Fruit fly (Drosophila melanogaster) S2 (cell line): ENCODE measurements around the gene GramD1B.

ENCODE experiments used
- CG8478 ChIP-seq: fragments of >200 bp; optimal IDR thresholded peaks from 2 replicates; lab custom pipeline; 2018
- CTCF ChIP-seq, 2 experiments: fragments of >200 bp; optimal IDR thresholded peaks; 2 replicates each; lab custom pipeline; 2018

The GramD1B gene

dm6 chr2L:3346483-3346839, 26.7 kb downstream of the GramD1B start:
- TF ChIP-seq CG8478 (lab: Kevin White, UChicago) (no peak), CTCF (optimal IDR thresholded peaks at IDR 0.05; lab: Kevin White, UChicago) (no peak)

dm6 chr2L:3345763-3346482, 27.2 kb downstream of the GramD1B start:
- TF ChIP-seq CG8478 (lab: Kevin White, UChicago) (no peak), CTCF (optimal IDR thresholded peaks at IDR 0.05; lab: Kevin White, UChicago) (no peak)

- no peak for TF ChIP-seq CG8478 (lab: Kevin White, UChicago)
- no peak for TF ChIP-seq CTCF (optimal IDR thresholded peaks at IDR 0.05; lab: Kevin White, UChicago)
These were observed 30.8 kb downstream of the GramD1B start for dm6 chr2L:3342369-3342768.

- TF ChIP-seq CTCF (optimal IDR thresholded peaks at IDR 0.05; lab: Kevin White, UChicago), result no peak
- no peak for TF ChIP-seq CG8478 (lab: Kevin White, UChicago)
These were observed 31.8 kb downstream of the GramD1B start for dm6 chr2L:3341231-3341935.

- TF ChIP-seq CTCF (optimal IDR thresholded peaks at IDR 0.05; lab: Kevin White, UChicago) (no peak), CG8478 (lab: Kevin White, UChicago) (no peak)
These were observed 33.8 kb downstream of the GramD1B start for dm6 chr2L:3339420-3339819.

- TF ChIP-seq CG8478 (lab: Kevin White, UChicago) (no peak), CTCF (optimal IDR thresholded peaks at IDR 0.05; lab: Kevin White, UChicago) (no peak)
These were observed 34.5 kb downstream of the GramD1B start for dm6 chr2L:3338566-3339215.

dm6 chr2L:3332514-3332913, 40.7 kb downstream of the GramD1B start, which contains the start of gene CG15408:
TSS of gene CG15408 (plus strand) at chr2L:3332814.
- TF ChIP-seq CG8478 (lab: Kevin White, UChicago), result no peak
- TF ChIP-seq CTCF (optimal IDR thresholded peaks at IDR 0.05; lab: Kevin White, UChicago), result no peak

- TF ChIP-seq CTCF (optimal IDR thresholded peaks at IDR 0.05; lab: Kevin White, UChicago) (no peak), CG8478 (lab: Kevin White, UChicago) (no peak)
These were observed 42.5 kb downstream of the GramD1B start, which contains the start of gene CG3285 for dm6 chr2L:3330628-3331027. TSS of gene CG3285 (plus strand) at chr2L:3330928.

- no peak for TF ChIP-seq CTCF (optimal IDR thresholded peaks at IDR 0.05; lab: Kevin White, UChicago)
- TF ChIP-seq CG8478 (lab: Kevin White, UChicago), result no peak
These were observed 45.6 kb downstream of the GramD1B start, which contains the start of gene CG33282 for dm6 chr2L:3327603-3328002. TSS of gene CG33282 (plus strand) at chr2L:3327903.

- TF ChIP-seq CTCF (optimal IDR thresholded peaks at IDR 0.05; lab: Kevin White, UChicago), result no peak
- no peak for TF ChIP-seq CG8478 (lab: Kevin White, UChicago)
These were observed 49.6 kb downstream of the GramD1B start, which contains the start of gene CG33281 for dm6 chr2L:3323319-3324287. TSS of gene CG33281 (plus strand) at chr2L:3324237.

dm6 chr2L:3319731-3320295, 53.4 kb downstream of the GramD1B start, which contains the start of the genes Fign and CG8837:
TSS of gene Fign (minus strand) at chr2L:3319872.
TSS of gene CG8837 (plus strand) at chr2L:3320245.
- TF ChIP-seq CG8478 (lab: Kevin White, UChicago) (no peak), CTCF (optimal IDR thresholded peaks at IDR 0.05; lab: Kevin White, UChicago) (peak in 1 of 2 experiments; percentile 14)
